Worm (Caenorhabditis elegans) whole organism, late embryonic: ENCODE results near the gene ccm-3.
A peak's percentile ranks its signal among the peaks of the same experiment; 100 is the strongest.

Experiments used
- C38D4.7 ChIP-seq: fragments of 200-800 bp; sonication (Bioruptor generic); optimal IDR thresholded peaks from 2 replicates; lab custom pipeline; 2018; ENCODE audit warnings: mild to moderate bottlenecking, missing genetic modification characterization, moderate library complexity, missing compliant biosample characterization
- F13H6.1 ChIP-seq: sonication (generic microtip); optimal IDR thresholded peaks from 2 replicates; lab custom pipeline; 2016; ENCODE audit warnings: missing genetic modification characterization, missing compliant biosample characterization
- K09A11.1 ChIP-seq: sonication (generic microtip); optimal IDR thresholded peaks from 2 replicates; lab custom pipeline; 2017; ENCODE audit warnings: antibody characterized with exemption, mild to moderate bottlenecking, missing genetic modification characterization, missing compliant biosample characterization; ENCODE audit not compliant: insufficient read depth
- T23F11.4 ChIP-seq: fragments of 200-800 bp; sonication (Bioruptor generic); optimal IDR thresholded peaks from 2 replicates; lab custom pipeline; 2018; ENCODE audit warnings: mild to moderate bottlenecking, missing genetic modification characterization, missing compliant biosample characterization
- ahr-1 ChIP-seq: sonication (generic microtip); optimal IDR thresholded peaks from 2 replicates; lab custom pipeline; 2016; ENCODE audit warnings: missing genetic modification characterization, missing compliant biosample characterization
- ama-1 ChIP-seq: fragments of 150-350 bp; optimal IDR thresholded peaks from 2 replicates; lab custom pipeline; 2014
- ceh-19 ChIP-seq: fragments of 200-800 bp; sonication (Bioruptor generic); optimal IDR thresholded peaks from 2 replicates; lab custom pipeline; 2018; ENCODE audit warnings: mild to moderate bottlenecking, missing genetic modification characterization, missing compliant biosample characterization
- ceh-2 ChIP-seq: sonication (generic microtip); optimal IDR thresholded peaks from 2 replicates; lab custom pipeline; 2016; ENCODE audit warnings: missing genotype, missing genetic modification characterization, missing compliant biosample characterization
- ceh-22 ChIP-seq: sonication (generic microtip); optimal IDR thresholded peaks from 2 replicates; lab custom pipeline; 2017; ENCODE audit warnings: missing biosample characterization, missing genetic modification characterization
- ceh-30 ChIP-seq: fragments of 150-350 bp; optimal IDR thresholded peaks from 2 replicates; lab custom pipeline; 2014; ENCODE audit warnings: missing biosample characterization, missing genetic modification characterization
- ceh-31 ChIP-seq: sonication (generic microtip); optimal IDR thresholded peaks from 2 replicates; lab custom pipeline; 2016; ENCODE audit warnings: missing genetic modification characterization, missing compliant biosample characterization
- ceh-48 ChIP-seq: sonication (generic microtip); optimal IDR thresholded peaks from 2 replicates; lab custom pipeline; 2016; ENCODE audit warnings: missing genetic modification characterization, inconsistent platforms, missing compliant biosample characterization
- che-1 ChIP-seq: sonication (generic microtip); optimal IDR thresholded peaks from 2 replicates; lab custom pipeline; 2016; ENCODE audit warnings: mild to moderate bottlenecking, missing genetic modification characterization, missing compliant biosample characterization
- dve-1 ChIP-seq: sonication (generic microtip); optimal IDR thresholded peaks from 2 replicates; lab custom pipeline; 2017; ENCODE audit warnings: antibody characterized with exemption, mild to moderate bottlenecking, missing genetic modification characterization, missing compliant biosample characterization
- elt-2 ChIP-seq: sonication (generic microtip); optimal IDR thresholded peaks from 2 replicates; lab custom pipeline; 2016; ENCODE audit warnings: missing genetic modification reagents, missing genetic modification characterization, missing compliant biosample characterization
- ets-4 ChIP-seq: sonication (generic microtip); optimal IDR thresholded peaks from 2 replicates; lab custom pipeline; 2016; ENCODE audit warnings: missing genetic modification characterization, missing compliant biosample characterization
- eyg-1 ChIP-seq: sonication (generic microtip); optimal IDR thresholded peaks from 2 replicates; lab custom pipeline; 2016; ENCODE audit warnings: missing genotype, missing genetic modification characterization, missing compliant biosample characterization
- hlh-15 ChIP-seq: sonication (generic microtip); optimal IDR thresholded peaks from 2 replicates; lab custom pipeline; 2016; ENCODE audit warnings: missing genetic modification characterization, missing compliant biosample characterization
- hlh-30 ChIP-seq: sonication (generic microtip); optimal IDR thresholded peaks from 2 replicates; lab custom pipeline; 2017; ENCODE audit warnings: antibody characterized with exemption, missing genetic modification characterization, missing compliant biosample characterization; ENCODE audit not compliant: insufficient read depth
- hlh-6 ChIP-seq: sonication (generic microtip); optimal IDR thresholded peaks from 2 replicates; lab custom pipeline; 2016; ENCODE audit warnings: missing genotype, missing genetic modification characterization, missing compliant biosample characterization
- lim-6 ChIP-seq: sonication (generic microtip); optimal IDR thresholded peaks from 2 replicates; lab custom pipeline; 2016; ENCODE audit warnings: missing genetic modification characterization, missing compliant biosample characterization
- madf-2 ChIP-seq: sonication (generic microtip); optimal IDR thresholded peaks from 2 replicates; lab custom pipeline; 2017; ENCODE audit warnings: missing genetic modification characterization, missing compliant biosample characterization
- nfya-1 ChIP-seq: sonication (generic microtip); optimal IDR thresholded peaks from 2 replicates; lab custom pipeline; 2017; ENCODE audit warnings: missing genetic modification characterization, mild to moderate bottlenecking, missing compliant biosample characterization, antibody characterized with exemption, moderate library complexity
- nhr-232 ChIP-seq: sonication (generic microtip); optimal IDR thresholded peaks from 2 replicates; lab custom pipeline; 2016; ENCODE audit warnings: missing genetic modification characterization, missing compliant biosample characterization
- odd-2 ChIP-seq: sonication (generic microtip); optimal IDR thresholded peaks from 2 replicates; lab custom pipeline; 2017; ENCODE audit warnings: antibody characterized with exemption, mild to moderate bottlenecking, missing genetic modification characterization, missing compliant biosample characterization
- pat-9 ChIP-seq: fragments of 200-800 bp; sonication (Bioruptor generic); optimal IDR thresholded peaks from 2 replicates; lab custom pipeline; 2018; ENCODE audit warnings: mild to moderate bottlenecking, missing genetic modification characterization, moderate library complexity, missing compliant biosample characterization
- pax-1 ChIP-seq: fragments of 150-350 bp; optimal IDR thresholded peaks from 2 replicates; lab custom pipeline; 2014; ENCODE audit warnings: missing biosample characterization, missing genetic modification characterization
- pha-2 ChIP-seq: sonication (generic microtip); optimal IDR thresholded peaks from 2 replicates; lab custom pipeline; 2017; ENCODE audit warnings: mild to moderate bottlenecking, missing genetic modification characterization, missing compliant biosample characterization
- pha-4 ChIP-seq: fragments of 150-350 bp; optimal IDR thresholded peaks from 2 replicates; lab custom pipeline; 2018; ENCODE audit warnings: missing biosample characterization, missing genetic modification reagents, missing genetic modification characterization
- pqm-1 ChIP-seq: sonication (generic microtip); optimal IDR thresholded peaks from 2 replicates; lab custom pipeline; 2016; ENCODE audit warnings: missing genetic modification characterization, missing compliant biosample characterization
- pros-1 ChIP-seq: fragments of 150-350 bp; optimal IDR thresholded peaks from 2 replicates; lab custom pipeline; 2014; ENCODE audit warnings: missing biosample characterization, missing genetic modification reagents, missing genetic modification characterization
- rnt-1 ChIP-seq: sonication (generic microtip); optimal IDR thresholded peaks from 2 replicates; lab custom pipeline; 2016; ENCODE audit warnings: missing genetic modification characterization, missing compliant biosample characterization
- sdc-2 ChIP-seq: sonication (generic microtip); optimal IDR thresholded peaks from 2 replicates; lab custom pipeline; 2016; ENCODE audit warnings: missing genotype, missing genetic modification characterization, missing compliant biosample characterization
- ttx-3 ChIP-seq: sonication (generic microtip); optimal IDR thresholded peaks from 2 replicates; lab custom pipeline; 2016; ENCODE audit warnings: missing genetic modification reagents, missing genetic modification characterization, missing compliant biosample characterization
- unc-86 ChIP-seq: sonication (generic microtip); optimal IDR thresholded peaks from 2 replicates; lab custom pipeline; 2016; ENCODE audit warnings: missing genetic modification characterization, missing compliant biosample characterization
- zip-5 ChIP-seq: sonication (generic microtip); optimal IDR thresholded peaks from 2 replicates; lab custom pipeline; 2016; ENCODE audit warnings: missing genetic modification characterization, missing compliant biosample characterization

Gene ccm-3

ce11 chrII:10607238-10607961 is at the start of gene ccm-3:
Gene ccm-3 (minus strand): TSS chrII:10607275.
- no peak for TF ChIP-seq eyg-1
- no peak for TF ChIP-seq ama-1 (lab: Kevin White, UChicago)
- TF ChIP-seq C38D4.7 (GFP tag; lab: Kevin White, UChicago) = no peak
- TF ChIP-seq nfya-1 (tag; lab: Kevin White, UChicago) = peak; percentile 21
- no peak for TF ChIP-seq pha-2 (tag; lab: Kevin White, UChicago)
- no peak for TF ChIP-seq pha-4
- no peak for TF ChIP-seq ceh-22 (tag; lab: Kevin White, UChicago)

- TF ChIP-seq ets-4 (tag; lab: Kevin White, UChicago) (no peak), F13H6.1 (no peak), ahr-1 (tag; lab: Kevin White, UChicago) (no peak), dve-1 (tag; lab: Kevin White, UChicago) (no peak), madf-2 (tag; lab: Kevin White, UChicago) (no peak), nhr-232 (tag; lab: Kevin White, UChicago) (no peak), odd-2 (tag; lab: Kevin White, UChicago) (no peak), T23F11.4 (no peak), hlh-6 (no peak), ceh-30 (tag; lab: Kevin White, UChicago) (no peak), ceh-48 (tag; lab: Kevin White, UChicago) (no peak), pqm-1 (no peak), pax-1 (tag; lab: Kevin White, UChicago) (no peak), zip-5 (no peak), ceh-31 (tag; lab: Kevin White, UChicago) (no peak)
Measured at ce11 chrII:10656395-10656794, 49.3 kb upstream of the ccm-3 start.

ce11 chrII:10654435-10654834 is 47.4 kb upstream of the ccm-3 start:
- TF ChIP-seq pat-9 (tag; lab: Kevin White, UChicago) (no peak), ttx-3 (tag; lab: Kevin White, UChicago) (no peak)
- TF ChIP-seq, all 69 proteins: peak for 0

- TF ChIP-seq madf-2 (tag; lab: Kevin White, UChicago) = no peak
- TF ChIP-seq ceh-19 = no peak
- TF ChIP-seq che-1 (tag; lab: Kevin White, UChicago) = no peak
- no peak for TF ChIP-seq ceh-31 (tag; lab: Kevin White, UChicago)
- no peak for TF ChIP-seq pros-1 (tag; lab: Kevin White, UChicago)
- no peak for TF ChIP-seq rnt-1
- TF ChIP-seq elt-2 (tag; lab: Kevin White, UChicago) = no peak
- no peak for TF ChIP-seq unc-86 (tag; lab: Kevin White, UChicago)
- no peak for TF ChIP-seq ceh-2
- TF ChIP-seq pha-2 (tag; lab: Kevin White, UChicago) = no peak
Measured at ce11 chrII:10653559-10653958, 46.5 kb upstream of the ccm-3 start.

ce11 chrII:10652112-10652511 is 45.0 kb upstream of the ccm-3 start, which contains the start of gene nphp-1:
Gene nphp-1 (minus strand): TSS chrII:10652256.
- TF ChIP-seq hlh-30 (tag; lab: Kevin White, UChicago) (no peak), pros-1 (tag; lab: Kevin White, UChicago) (no peak), K09A11.1 (tag; lab: Kevin White, UChicago) (no peak), sdc-2 (tag; lab: Kevin White, UChicago) (peak; percentile 92), lim-6 (no peak), hlh-15 (tag; lab: Kevin White, UChicago) (no peak), zip-5 (no peak)
